Fruit fly (Drosophila melanogaster) whole organism, embryonic: ENCODE results near the gene CG16953.

ENCODE experiments used
- Antp ChIP-seq: fragments of 200-800 bp; sonication (Bioruptor generic); optimal IDR thresholded peaks from 3 replicates; lab custom pipeline; 2016; ENCODE audit warnings: missing biosample characterization, missing genetic modification characterization
- Atf3 ChIP-seq: fragments of 200-800 bp; sonication (Bioruptor generic); optimal IDR thresholded peaks from 3 replicates; lab custom pipeline; 2016; ENCODE audit warnings: missing biosample characterization, missing genetic modification characterization
- Bgb ChIP-seq: fragments of 200-800 bp; sonication (Bioruptor generic); IDR thresholded peaks from 2 replicates; pipeline ENCODE4 v1.3.6; 2022; ENCODE audit warnings: missing biosample characterization, missing genetic modification characterization; ENCODE audit not compliant: partially characterized antibody
- Bteb2 ChIP-seq: fragments of 200-800 bp; sonication (Bioruptor generic); optimal IDR thresholded peaks from 2 replicates; lab custom pipeline; 2016; ENCODE audit warnings: missing biosample characterization, missing genetic modification characterization
- CG10274 ChIP-seq: fragments of 200-800 bp; sonication (Bioruptor generic); optimal IDR thresholded peaks from 3 replicates; lab custom pipeline; 2017; ENCODE audit warnings: missing biosample characterization, mild to moderate bottlenecking, missing genetic modification characterization
- CG15073 ChIP-seq: fragments of 200-800 bp; sonication (Bioruptor generic); optimal IDR thresholded peaks from 2 replicates; lab custom pipeline; 2016; ENCODE audit warnings: missing biosample characterization, missing genetic modification characterization
- CG1529 ChIP-seq: fragments of 200-800 bp; sonication (Bioruptor generic); optimal IDR thresholded peaks from 3 replicates; lab custom pipeline; 2018; ENCODE audit warnings: missing biosample characterization, missing genetic modification characterization
- CG16813 ChIP-seq: fragments of 200-800 bp; sonication (Bioruptor generic); IDR thresholded peaks from 3 replicates; pipeline ENCODE4 v1.3.6; 2022; ENCODE audit warnings: missing biosample characterization, missing genetic modification characterization; ENCODE audit not compliant: partially characterized antibody
- CG16815 ChIP-seq: fragments of 200-800 bp; sonication (Bioruptor generic); optimal IDR thresholded peaks from 3 replicates; lab custom pipeline; 2017; ENCODE audit warnings: missing biosample characterization, mild to moderate bottlenecking, missing genetic modification characterization
- CG17186 ChIP-seq: fragments of 200-800 bp; sonication (Bioruptor generic); optimal IDR thresholded peaks from 3 replicates; lab custom pipeline; 2017; ENCODE audit warnings: missing biosample characterization, missing genetic modification reagents, missing genetic modification characterization
- CG18764 ChIP-seq: fragments of 200-800 bp; sonication (Bioruptor generic); optimal IDR thresholded peaks from 3 replicates; lab custom pipeline; 2016; ENCODE audit warnings: missing biosample characterization, missing genetic modification characterization
- CG2202 ChIP-seq: fragments of 200-800 bp; sonication (Bioruptor generic); optimal IDR thresholded peaks from 2 replicates; lab custom pipeline; 2018; ENCODE audit warnings: missing biosample characterization, mild to moderate bottlenecking, missing genetic modification characterization
- CG2712 ChIP-seq: fragments of 200-800 bp; optimal IDR thresholded peaks from 3 replicates; lab custom pipeline; 2019; ENCODE audit warnings: missing biosample characterization, mild to moderate bottlenecking, missing genetic modification characterization, moderate library complexity
- CG2889 ChIP-seq: fragments of 200-800 bp; sonication (Bioruptor generic); IDR thresholded peaks from 3 replicates; pipeline ENCODE4 v1.3.6; 2022; ENCODE audit warnings: missing biosample characterization, missing genetic modification characterization
- CG30431 ChIP-seq: fragments of 200-800 bp; sonication (Bioruptor generic); optimal IDR thresholded peaks from 2 replicates; lab custom pipeline; 2017; ENCODE audit warnings: missing biosample characterization, missing genetic modification characterization
- CG3163 ChIP-seq: fragments of 200-800 bp; sonication (Bioruptor generic); optimal IDR thresholded peaks from 3 replicates; lab custom pipeline; 2016; ENCODE audit warnings: missing biosample characterization, missing genetic modification characterization
- CG34224 ChIP-seq: fragments of 200-800 bp; sonication (Bioruptor generic); IDR thresholded peaks from 3 replicates; pipeline ENCODE4 v1.3.6; 2022; ENCODE audit warnings: missing biosample characterization, missing genetic modification characterization; ENCODE audit not compliant: partially characterized antibody
- CG4617 ChIP-seq: fragments of 200-800 bp; sonication (Bioruptor generic); optimal IDR thresholded peaks from 3 replicates; lab custom pipeline; 2016; ENCODE audit warnings: missing biosample characterization, missing genetic modification characterization, borderline replicate concordance
- CG6689 ChIP-seq: fragments of 200-800 bp; sonication (Bioruptor generic); IDR thresholded peaks from 2 replicates; pipeline ENCODE4 v1.3.6; 2022; ENCODE audit warnings: missing biosample characterization, missing genetic modification characterization
- CG7745 ChIP-seq: fragments of 200-800 bp; sonication (Bioruptor generic); optimal IDR thresholded peaks from 2 replicates; lab custom pipeline; 2018; ENCODE audit warnings: missing biosample characterization, mild to moderate bottlenecking, missing genetic modification characterization, moderate library complexity
- CG7987 ChIP-seq: fragments of 200-800 bp; sonication (Bioruptor generic); optimal IDR thresholded peaks from 2 replicates; lab custom pipeline; 2018; ENCODE audit warnings: missing biosample characterization, mild to moderate bottlenecking, missing genetic modification characterization, moderate library complexity
- CG8359 ChIP-seq: fragments of 200-800 bp; sonication (Bioruptor generic); optimal IDR thresholded peaks from 2 replicates; lab custom pipeline; 2017; ENCODE audit warnings: missing biosample characterization, mild to moderate bottlenecking, missing genetic modification characterization, borderline replicate concordance
- CG8765 ChIP-seq: fragments of 200-800 bp; sonication (Bioruptor generic); IDR thresholded peaks from 2 replicates; pipeline ENCODE4 v1.3.6; 2022; ENCODE audit warnings: missing biosample characterization, missing genetic modification characterization
- CG9609 ChIP-seq: fragments of 200-800 bp; sonication (Bioruptor generic); optimal IDR thresholded peaks from 3 replicates; lab custom pipeline; 2016; ENCODE audit warnings: missing biosample characterization, missing genetic modification characterization
- CrebB ChIP-seq: fragments of 200-800 bp; sonication (Bioruptor generic); optimal IDR thresholded peaks from 3 replicates; lab custom pipeline; 2018; ENCODE audit warnings: missing biosample characterization, mild to moderate bottlenecking, missing genetic modification characterization
- Dad ChIP-seq: fragments of 200-800 bp; sonication (Bioruptor generic); optimal IDR thresholded peaks from 3 replicates; lab custom pipeline; 2016; ENCODE audit warnings: missing biosample characterization, missing genetic modification characterization
- Dip2 ChIP-seq: fragments of 200-800 bp; sonication (Bioruptor generic); IDR thresholded peaks from 2 replicates; pipeline ENCODE4 v1.3.6; 2022; ENCODE audit warnings: missing biosample characterization, missing genetic modification characterization
- HLH3B ChIP-seq: fragments of 200-800 bp; sonication (Bioruptor generic); IDR thresholded peaks from 2 replicates; pipeline ENCODE4 v1.3.6; 2022; ENCODE audit warnings: missing biosample characterization, missing genetic modification characterization
- HmgZ ChIP-seq: fragments of 200-800 bp; sonication (Bioruptor generic); optimal IDR thresholded peaks from 2 replicates; lab custom pipeline; 2018; ENCODE audit warnings: missing biosample characterization, mild to moderate bottlenecking, missing genetic modification characterization
- Hmr ChIP-seq: fragments of 200-800 bp; sonication (Bioruptor generic); optimal IDR thresholded peaks from 3 replicates; lab custom pipeline; 2017; ENCODE audit warnings: mild to moderate bottlenecking, missing biosample characterization, missing genetic modification reagents, missing genetic modification characterization
- Myb ChIP-seq: fragments of 200-800 bp; sonication (Bioruptor generic); optimal IDR thresholded peaks from 2 replicates; lab custom pipeline; 2016; ENCODE audit warnings: missing biosample characterization, missing genetic modification characterization
- NC2α ChIP-seq: fragments of 200-800 bp; sonication (Bioruptor generic); optimal IDR thresholded peaks from 2 replicates; lab custom pipeline; 2016; ENCODE audit warnings: missing biosample characterization, missing genetic modification characterization
- NfI ChIP-seq: fragments of 200-800 bp; sonication (Bioruptor generic); optimal IDR thresholded peaks from 3 replicates; lab custom pipeline; 2018; ENCODE audit warnings: missing biosample characterization, mild to moderate bottlenecking, missing genetic modification characterization, moderate library complexity
- Scr ChIP-seq: fragments of 200-800 bp; sonication (Bioruptor generic); IDR thresholded peaks from 2 replicates; pipeline ENCODE4 v1.3.6; 2022; ENCODE audit warnings: missing biosample characterization, missing genetic modification characterization; ENCODE audit not compliant: partially characterized antibody
- Sry-δ ChIP-seq: fragments of 200-800 bp; sonication (Bioruptor generic); optimal IDR thresholded peaks from 2 replicates; lab custom pipeline; 2016; ENCODE audit warnings: missing biosample characterization, missing genetic modification characterization
- Xbp1 ChIP-seq: fragments of 200-800 bp; sonication (Bioruptor generic); optimal IDR thresholded peaks from 3 replicates; lab custom pipeline; 2016; ENCODE audit warnings: missing biosample characterization, mild to moderate bottlenecking, missing genetic modification characterization
- ase ChIP-seq: fragments of 200-800 bp; sonication (Bioruptor generic); IDR thresholded peaks from 3 replicates; pipeline ENCODE4 v1.3.6; 2022; ENCODE audit warnings: missing biosample characterization, missing genetic modification characterization
- cg ChIP-seq: fragments of 200-800 bp; sonication (Bioruptor generic); optimal IDR thresholded peaks from 3 replicates; lab custom pipeline; 2019; ENCODE audit warnings: missing biosample characterization, mild to moderate bottlenecking, missing genetic modification characterization, moderate library complexity
- fru ChIP-seq: fragments of >200 bp; optimal IDR thresholded peaks from 2 replicates; lab custom pipeline; 2017
- gcm2 ChIP-seq: fragments of 200-800 bp; sonication (Bioruptor generic); optimal IDR thresholded peaks from 2 replicates; lab custom pipeline; 2016; ENCODE audit warnings: missing biosample characterization, missing genetic modification characterization
- gfzf ChIP-seq: fragments of 200-800 bp; sonication (Bioruptor generic); optimal IDR thresholded peaks from 2 replicates; lab custom pipeline; 2016; ENCODE audit warnings: missing biosample characterization, mild to moderate bottlenecking, missing genetic modification characterization, moderate library complexity
- hbn ChIP-seq: fragments of 200-800 bp; sonication (Bioruptor generic); IDR thresholded peaks from 2 replicates; pipeline ENCODE4 v1.3.6; 2022; ENCODE audit warnings: missing biosample characterization, missing genetic modification characterization; ENCODE audit not compliant: partially characterized antibody
- nom ChIP-seq: fragments of 200-800 bp; sonication (Bioruptor generic); optimal IDR thresholded peaks from 2 replicates; lab custom pipeline; 2017; ENCODE audit warnings: missing biosample characterization, missing genetic modification characterization, mild to moderate bottlenecking, moderate library complexity, missing genetic modification reagents
- pho ChIP-seq: fragments of 200-800 bp; sonication (Bioruptor generic); optimal IDR thresholded peaks from 2 replicates; lab custom pipeline; 2016; ENCODE audit warnings: missing biosample characterization, missing genetic modification characterization
- run ChIP-seq: fragments of 200-800 bp; sonication (Bioruptor generic); optimal IDR thresholded peaks from 3 replicates; lab custom pipeline; 2018; ENCODE audit warnings: missing biosample characterization, mild to moderate bottlenecking, missing genetic modification characterization
- sisA ChIP-seq: fragments of 200-800 bp; sonication (Bioruptor generic); IDR thresholded peaks from 2 replicates; pipeline ENCODE4 v1.3.6; 2022; ENCODE audit warnings: missing biosample characterization, missing genetic modification characterization
- stwl ChIP-seq: fragments of 200-800 bp; sonication (Bioruptor generic); optimal IDR thresholded peaks from 3 replicates; lab custom pipeline; 2018; ENCODE audit warnings: missing biosample characterization, mild to moderate bottlenecking, missing genetic modification characterization, moderate library complexity
- tll ChIP-seq, 2 experiments: fragments of 200-800 bp in 1 of 2; fragments of >200 bp in 1 of 2; sonication (Bioruptor generic) in 1 of 2; optimal IDR thresholded peaks; 2 replicates each; lab custom pipeline; 2017 to 2019; ENCODE audit warnings: missing biosample characterization in 2 of 2, missing genetic modification characterization in 2 of 2, mild to moderate bottlenecking in 1 of 2, moderate library complexity in 1 of 2
- ttk ChIP-seq: fragments of 200-800 bp; sonication (Bioruptor generic); IDR thresholded peaks from 2 replicates; pipeline ENCODE4 v2.1.2; 2022; ENCODE audit warnings: missing biosample characterization, missing genetic modification characterization
- tx ChIP-seq: fragments of 200-800 bp; sonication (Bioruptor generic); optimal IDR thresholded peaks from 2 replicates; lab custom pipeline; 2016; ENCODE audit warnings: missing biosample characterization, missing genetic modification characterization
- zfh1 ChIP-seq: fragments of 200-800 bp; sonication (Bioruptor generic); IDR thresholded peaks from 3 replicates; pipeline ENCODE4 v1.3.6; 2022; ENCODE audit warnings: missing biosample characterization, missing genetic modification characterization

Gene CG16953

dm6 chr3R:20574535-20574980 is 11.1 kb downstream of the CG16953 start (continued):
- TF ChIP-seq CG16813 (GFP tag; lab: Robert Waterston, UW) (no peak), CG34224 (no peak), CrebB (tag; lab: Kevin White, UChicago) (peak; percentile 52), CG6689 (GFP tag; lab: Robert Waterston, UW) (no peak), Dad (GFP tag; lab: Kevin White, UChicago) (no peak), Dip2 (GFP tag; lab: Robert Waterston, UW) (no peak), HLH3B (GFP tag; lab: Robert Waterston, UW) (no peak), CG15073 (GFP tag; lab: Kevin White, UChicago) (no peak), CG8359 (no peak), fru (lab: Kevin White, UChicago) (no peak), tll (GFP tag; optimal IDR thresholded peaks at IDR 0.05; lab: Kevin White, UChicago) (no peak), CG2712 (tag; lab: Kevin White, UChicago) (peak; percentile 4), CG8765 (GFP tag; lab: Robert Waterston, UW) (no peak), CG10274 (GFP tag; lab: Kevin White, UChicago) (no peak), Myb (GFP tag; lab: Kevin White, UChicago) (no peak), NC2α (GFP tag; lab: Kevin White, UChicago) (no peak), CG7987 (GFP tag; lab: Kevin White, UChicago) (peak; percentile 30), stwl (tag; lab: Kevin White, UChicago) (no peak), NfI (peak; percentile 24), Bgb (GFP tag; lab: Robert Waterston, UW) (peak; percentile 36; the same call in 1 of the 2 replicates), CG18764 (GFP tag; lab: Kevin White, UChicago) (no peak), CG2202 (no peak), zfh1 (GFP tag; lab: Robert Waterston, UW) (no peak), CG1529 (no peak), Xbp1 (GFP tag; lab: Kevin White, UChicago) (no peak), CG3163 (GFP tag; lab: Kevin White, UChicago) (peak; percentile 29), gcm2 (GFP tag; lab: Kevin White, UChicago) (no peak), CG30431 (GFP tag; lab: Kevin White, UChicago) (no peak), Sry-δ (GFP tag; lab: Kevin White, UChicago) (no peak), Hmr (peak; percentile 45), ase (GFP tag; lab: Robert Waterston, UW) (no peak), Antp (GFP tag; lab: Kevin White, UChicago) (peak; percentile 19), CG17186 (GFP tag; lab: Kevin White, UChicago) (no peak), CG9609 (GFP tag; lab: Kevin White, UChicago) (no peak), Atf3 (GFP tag; lab: Kevin White, UChicago) (no peak), CG7745 (no peak), sisA (no peak), cg (GFP tag; lab: Kevin White, UChicago) (no peak), Bteb2 (GFP tag; lab: Kevin White, UChicago) (no peak), run (tag; lab: Kevin White, UChicago) (no peak), CG2889 (no peak), pho (GFP tag; lab: Kevin White, UChicago) (peak; percentile 9), gfzf (GFP tag; lab: Kevin White, UChicago) (no peak), Scr (GFP tag; lab: Robert Waterston, UW) (no peak), nom (no peak), HmgZ (tag; lab: Kevin White, UChicago) (peak; percentile 60), CG4617 (GFP tag; lab: Kevin White, UChicago) (no peak), CG16815 (no peak), tx (GFP tag; lab: Kevin White, UChicago) (no peak), hbn (GFP tag; lab: Robert Waterston, UW) (no peak), ttk (no peak)
